Worm (Caenorhabditis elegans) whole organism, early embryonic: ENCODE results near the gene B0273.1.

Source experiments
- ama-1 ChIP-seq: fragments of 150-350 bp; optimal IDR thresholded peaks from 2 replicates; lab custom pipeline; 2014
- hmg-4 ChIP-seq: fragments of 200-800 bp; sonication (Bioruptor generic); optimal IDR thresholded peaks from 2 replicates; lab custom pipeline; 2018; ENCODE audit warnings: mild to moderate bottlenecking, missing genetic modification characterization, missing compliant biosample characterization
- scrt-1 ChIP-seq: fragments of 200-800 bp; sonication (Bioruptor generic); IDR thresholded peaks from 2 replicates; pipeline ENCODE4 v1.3.6; 2022; ENCODE audit warnings: missing genetic modification characterization, missing compliant biosample characterization
- tbx-11 ChIP-seq: fragments of 200-800 bp; sonication (Bioruptor generic); IDR thresholded peaks from 2 replicates; pipeline ENCODE4 v1.3.6; 2022; ENCODE audit warnings: missing genetic modification characterization, missing compliant biosample characterization
- tra-4 ChIP-seq: sonication (generic microtip); optimal IDR thresholded peaks from 2 replicates; lab custom pipeline; 2017; ENCODE audit warnings: missing genetic modification characterization, missing compliant biosample characterization

- TF ChIP-seq ama-1 (no peak), tra-4 (no peak), hmg-4 (GFP tag; lab: Kevin White, UChicago) (no peak), tbx-11 (GFP tag; lab: Robert Waterston, UW) (no peak), scrt-1 (GFP tag; lab: Robert Waterston, UW) (no peak)
Observed at ce11 chrIV:5492196-5492595, 1.6 kb upstream of the B0273.1 start.
